Worm (Caenorhabditis elegans): ENCODE results near the gene F57C2.5.

- no peak for TF ChIP-seq nhr-28 (tag; optimal IDR thresholded peaks at IDR 0.05)
- no peak for TF ChIP-seq nhr-2 (tag; optimal IDR thresholded peaks at IDR 0.05)
- no peak for TF ChIP-seq sptf-1 (tag; optimal IDR thresholded peaks at IDR 0.05)
- TF ChIP-seq unc-39 (tag; optimal IDR thresholded peaks at IDR 0.05) = no peak
- TF ChIP-seq nhr-76 (tag; optimal IDR thresholded peaks at IDR 0.05) = no peak
- no peak for TF ChIP-seq unc-62 (GFP tag; optimal IDR thresholded peaks at IDR 0.05)
- no peak for TF ChIP-seq bed-3 (GFP tag; optimal IDR thresholded peaks at IDR 0.05)
- TF ChIP-seq blmp-1 (tag; optimal IDR thresholded peaks at IDR 0.05) = no peak
- TF ChIP-seq snpc-4 (tag; optimal IDR thresholded peaks at IDR 0.05) = no peak
- no peak for TF ChIP-seq mls-2 (tag; optimal IDR thresholded peaks at IDR 0.05)
- no peak for TF ChIP-seq lsy-2 (tag; optimal IDR thresholded peaks at IDR 0.05)
- TF ChIP-seq ham-2 (GFP tag; optimal IDR thresholded peaks at IDR 0.05) = no peak
- TF ChIP-seq pha-4 (tag; optimal IDR thresholded peaks at IDR 0.05) = no peak
- no peak for TF ChIP-seq nhr-237 (tag; optimal IDR thresholded peaks at IDR 0.05)
Measured at ce11 chrII:14515017-14515416, 13.0 kb downstream of the F57C2.5 start, which contains the start of gene K10H10.9.
